Worm (Caenorhabditis elegans) whole organism, L4/young adult: ENCODE measurements around the gene F38B7.2.

Source experiments
- W03F9.2 ChIP-seq: fragments of 150-350 bp; optimal IDR thresholded peaks from 2 replicates; lab custom pipeline; 2014; ENCODE audit warnings: missing biosample characterization, missing genetic modification characterization
- him-1 ChIP-seq: sonication (generic microtip); optimal IDR thresholded peaks from 2 replicates; lab custom pipeline; 2016; ENCODE audit warnings: missing genotype, missing genetic modification reagents, missing genetic modification characterization, missing compliant biosample characterization

DNA sequence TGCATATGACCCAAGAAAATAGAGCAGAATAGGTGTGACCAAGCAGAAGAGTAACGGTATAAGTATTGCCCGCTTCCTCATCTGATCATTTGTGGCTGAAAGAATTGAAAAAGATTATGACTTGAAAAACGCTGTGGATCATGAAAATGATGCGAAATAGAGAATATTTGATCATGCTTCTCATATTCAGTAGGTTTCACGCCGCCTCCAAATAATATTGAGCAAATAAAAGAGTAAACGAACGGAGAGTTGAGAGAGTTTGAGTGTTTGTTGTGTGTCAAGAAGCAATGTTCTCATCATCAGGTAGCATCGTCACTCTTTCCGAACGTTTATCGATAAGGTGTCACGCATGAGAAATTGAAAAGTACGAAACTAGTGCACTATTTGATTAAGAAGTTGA is 47.5 kb upstream of the F38B7.2 start, which contains the start of gene htrl-1:
- TF ChIP-seq W03F9.2 (tag; lab: Kevin White, UChicago) (no peak), him-1 (no peak)
